Fruit fly (Drosophila melanogaster) whole organism, wandering third instar larva: Measurements from ENCODE around the gene Oatp74D.
A peak's percentile ranks its signal among the peaks of the same experiment; 100 is the strongest.

Experiments
- CG9705 ChIP-seq: fragments of 200-800 bp; sonication (Bioruptor generic); optimal IDR thresholded peaks from 2 replicates; lab custom pipeline; 2018; ENCODE audit warnings: missing biosample characterization, mild to moderate bottlenecking, missing genetic modification characterization
- CrebA ChIP-seq: fragments of 200-800 bp; sonication (Bioruptor generic); optimal IDR thresholded peaks from 2 replicates; lab custom pipeline; 2016; ENCODE audit warnings: missing biosample characterization, mild to moderate bottlenecking, missing genetic modification characterization, borderline replicate concordance
- Dfd ChIP-seq: fragments of >200 bp; optimal IDR thresholded peaks from 2 replicates; lab custom pipeline; 2017; ENCODE audit warnings: missing biosample characterization, missing genetic modification characterization
- Dif ChIP-seq: fragments of 200-275, 200-300 bp; sonication (Bioruptor generic); optimal IDR thresholded peaks from 2 replicates; lab custom pipeline; 2018; ENCODE audit warnings: missing biosample characterization, missing genetic modification characterization; ENCODE audit not compliant: partially characterized antibody
- GATAd ChIP-seq: sonication (Bioruptor generic); optimal IDR thresholded peaks from 2 replicates; lab custom pipeline; 2016; ENCODE audit warnings: missing biosample characterization, missing genetic modification characterization
- HLH106 ChIP-seq: fragments of 200-800 bp; optimal IDR thresholded peaks from 3 replicates; lab custom pipeline; 2019; ENCODE audit warnings: missing biosample characterization, mild to moderate bottlenecking, missing genetic modification characterization, moderate library complexity
- Hnf4 ChIP-seq: fragments of 200-800 bp; sonication (Bioruptor generic); optimal IDR thresholded peaks from 2 replicates; lab custom pipeline; 2016; ENCODE audit warnings: missing biosample characterization, mild to moderate bottlenecking, missing genetic modification characterization
- Hr78 ChIP-seq: fragments of >200 bp; optimal IDR thresholded peaks from 2 replicates; lab custom pipeline; 2017; ENCODE audit warnings: missing biosample characterization, missing genetic modification characterization
- Hr83 ChIP-seq: fragments of 200-300 bp; sonication (Bioruptor generic); optimal IDR thresholded peaks from 2 replicates; lab custom pipeline; 2016; ENCODE audit warnings: missing biosample characterization, mild to moderate bottlenecking, missing genetic modification characterization, moderate library complexity; ENCODE audit not compliant: poor library complexity, severe bottlenecking
- Jra ChIP-seq: sonication (Bioruptor generic); optimal IDR thresholded peaks from 2 replicates; lab custom pipeline; 2016; ENCODE audit warnings: missing biosample characterization, missing genetic modification characterization
- Myc ChIP-seq: fragments of >200 bp; optimal IDR thresholded peaks from 2 replicates; lab custom pipeline; 2017
- OdsH ChIP-seq: fragments of 200-800 bp; sonication (Bioruptor generic); optimal IDR thresholded peaks from 2 replicates; lab custom pipeline; 2016; ENCODE audit warnings: missing biosample characterization, mild to moderate bottlenecking, missing genetic modification characterization
- Rel ChIP-seq, 2 experiments: fragments of 200-800 bp; sonication (Bioruptor generic) in 1 of 2; optimal IDR thresholded peaks; 2 replicates in 1 of 2; 3 replicates in 1 of 2; lab custom pipeline; 2016 to 2019; ENCODE audit warnings: mild to moderate bottlenecking in 2 of 2, missing biosample characterization in 2 of 2, missing genetic modification characterization in 2 of 2, moderate library complexity in 1 of 2
- Sp1 ChIP-seq: fragments of 200-800 bp; sonication (Bioruptor generic); optimal IDR thresholded peaks from 3 replicates; lab custom pipeline; 2019; ENCODE audit warnings: missing biosample characterization, mild to moderate bottlenecking, missing genetic modification characterization, moderate library complexity
- Vsx2 ChIP-seq: fragments of 200-300, 225-300 bp; sonication (Bioruptor generic); optimal IDR thresholded peaks from 2 replicates; lab custom pipeline; 2018; ENCODE audit warnings: missing biosample characterization, missing genetic modification characterization; ENCODE audit not compliant: partially characterized antibody
- br ChIP-seq: fragments of 200-800 bp; sonication (Bioruptor generic); optimal IDR thresholded peaks from 2 replicates; lab custom pipeline; 2016; ENCODE audit warnings: missing biosample characterization, missing genetic modification characterization
- brk ChIP-seq: fragments of 200-800 bp; sonication (Bioruptor generic); optimal IDR thresholded peaks from 2 replicates; lab custom pipeline; 2016; ENCODE audit warnings: missing biosample characterization, mild to moderate bottlenecking, missing genetic modification characterization
- dl ChIP-seq, 2 experiments: fragments of 175-275, 200-275 bp in 1 of 2; fragments of 200-275 bp in 1 of 2; sonication (Bioruptor generic); optimal IDR thresholded peaks; lab custom pipeline; 2018; ENCODE audit warnings: mild to moderate bottlenecking in 2 of 2, missing biosample characterization in 2 of 2, missing genetic modification characterization in 2 of 2, moderate library complexity in 2 of 2; ENCODE audit not compliant: partially characterized antibody in 2 of 2, insufficient read depth in 1 of 2
- dsf ChIP-seq: sonication (Bioruptor generic); optimal IDR thresholded peaks from 2 replicates; lab custom pipeline; 2016; ENCODE audit warnings: missing biosample characterization, missing genetic modification characterization, borderline replicate concordance
- ey ChIP-seq: fragments of 200-800 bp; sonication (Bioruptor generic); optimal IDR thresholded peaks from 2 replicates; lab custom pipeline; 2016; ENCODE audit warnings: missing biosample characterization, missing genetic modification characterization
- foxo ChIP-seq, 2 experiments: fragments of 200-800 bp; sonication (Bioruptor generic); optimal IDR thresholded peaks; 2 replicates in 1 of 2; 3 replicates in 1 of 2; lab custom pipeline; 2016 to 2017; ENCODE audit warnings: missing biosample characterization in 2 of 2, missing genetic modification characterization in 2 of 2
- fru ChIP-seq: fragments of 200-800 bp; sonication (Bioruptor generic); optimal IDR thresholded peaks from 3 replicates; lab custom pipeline; 2016; ENCODE audit warnings: missing biosample characterization, mild to moderate bottlenecking, missing genetic modification characterization
- h ChIP-seq: fragments of 200-800 bp; sonication (Bioruptor generic); optimal IDR thresholded peaks from 3 replicates; lab custom pipeline; 2016; ENCODE audit warnings: missing biosample characterization, mild to moderate bottlenecking, missing genetic modification characterization
- lola ChIP-seq: fragments of >200 bp; optimal IDR thresholded peaks from 2 replicates; lab custom pipeline; 2017; ENCODE audit warnings: missing biosample characterization, missing genetic modification characterization
- pan ChIP-seq: fragments of >200 bp; optimal IDR thresholded peaks from 2 replicates; lab custom pipeline; 2017
- psq ChIP-seq: fragments of 200-800 bp; sonication (Bioruptor generic); optimal IDR thresholded peaks from 3 replicates; lab custom pipeline; 2017; ENCODE audit warnings: missing biosample characterization, mild to moderate bottlenecking, missing genetic modification characterization, moderate library complexity
- rgr ChIP-seq: fragments of 200-800 bp; sonication (Bioruptor generic); optimal IDR thresholded peaks from 3 replicates; lab custom pipeline; 2016; ENCODE audit warnings: missing biosample characterization, mild to moderate bottlenecking, missing genetic modification characterization
- sage ChIP-seq: fragments of 200-800 bp; sonication (Bioruptor generic); optimal IDR thresholded peaks from 2 replicates; lab custom pipeline; 2016; ENCODE audit warnings: missing biosample characterization, mild to moderate bottlenecking, missing genetic modification characterization
- sv ChIP-seq: fragments of 200-800 bp; sonication (Bioruptor generic); optimal IDR thresholded peaks from 3 replicates; lab custom pipeline; 2016; ENCODE audit warnings: missing biosample characterization, missing genetic modification characterization
- tai ChIP-seq: sonication (Bioruptor generic); optimal IDR thresholded peaks from 2 replicates; lab custom pipeline; 2016; ENCODE audit warnings: missing biosample characterization, missing genetic modification characterization
- usp ChIP-seq: fragments of >200 bp; optimal IDR thresholded peaks from 2 replicates; lab custom pipeline; 2017; ENCODE audit warnings: missing biosample characterization, missing genetic modification characterization
- woc ChIP-seq: sonication (Bioruptor generic); optimal IDR thresholded peaks from 2 replicates; lab custom pipeline; 2016; ENCODE audit warnings: missing biosample characterization, mild to moderate bottlenecking, missing genetic modification characterization

Gene Oatp74D

dm6 chr3L:17473889-17474288, 13.0 kb upstream of the Oatp74D start:
- TF ChIP-seq CrebA (GFP tag; lab: Kevin White, UChicago): no peak
- no peak for TF ChIP-seq foxo (GFP tag; optimal IDR thresholded peaks at IDR 0.05; lab: Kevin White, UChicago)
- TF ChIP-seq Vsx2 (GFP tag; lab: Kevin White, UChicago): no peak
- TF ChIP-seq h (GFP tag; lab: Kevin White, UChicago): no peak
- TF ChIP-seq GATAd: no peak
- TF ChIP-seq br (GFP tag; lab: Kevin White, UChicago): no peak
- no peak for TF ChIP-seq Sp1 (GFP tag; lab: Kevin White, UChicago)
- TF ChIP-seq tai (GFP tag; lab: Kevin White, UChicago): no peak
- TF ChIP-seq pan (lab: Kevin White, UChicago): no peak
- TF ChIP-seq dsf: no peak
- no peak for TF ChIP-seq Hnf4 (GFP tag; lab: Kevin White, UChicago)

DNA sequence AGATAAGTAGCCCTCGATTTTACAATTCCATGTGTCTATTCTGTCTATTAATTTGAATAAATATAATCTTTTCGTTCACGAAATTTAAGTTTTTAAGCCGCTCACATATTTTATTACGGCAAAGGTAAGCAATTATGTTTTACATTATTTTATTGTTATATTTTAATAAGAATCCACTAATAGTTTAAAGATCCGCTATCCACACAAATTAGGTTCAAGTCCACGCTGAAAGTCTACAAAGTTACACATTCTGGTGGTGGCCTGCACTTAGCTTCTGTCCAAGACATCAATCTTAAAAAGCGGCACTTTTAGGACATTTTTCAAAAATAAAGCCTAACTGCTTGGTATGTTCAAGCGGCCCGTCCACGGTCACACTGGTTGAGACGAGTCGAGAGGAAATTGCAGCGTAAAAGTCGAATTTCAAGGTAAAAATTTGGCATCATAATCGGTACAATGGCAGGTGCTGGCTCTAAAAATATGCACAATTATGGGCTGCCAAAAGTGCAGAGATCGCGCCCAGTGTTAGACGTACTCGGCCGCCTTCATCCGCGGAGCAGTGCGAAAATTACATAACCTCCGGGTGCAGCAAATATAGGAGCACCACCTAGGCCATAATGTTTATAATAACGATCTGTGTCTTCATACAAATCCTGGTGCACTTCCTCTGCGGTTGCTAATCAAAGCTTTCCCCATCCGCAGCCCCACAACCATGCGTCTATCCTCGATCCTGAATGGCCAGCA, 12.0 kb upstream of the Oatp74D start, which contains the start of the genes UQCR-Q and CG46525:
TSS of gene UQCR-Q (plus strand) at position 51 of the 741 bp plus-strand sequence.
TSS of gene CG46525 (plus strand) at position 510 of the 741 bp plus-strand sequence.
- TF ChIP-seq brk (GFP tag; lab: Kevin White, UChicago) (peak; percentile 13), Rel (GFP tag; optimal IDR thresholded peaks at IDR 0.05; lab: Kevin White, UChicago) (no peak), Rel (tag; optimal IDR thresholded peaks at IDR 0.05; lab: Kevin White, UChicago) (peak; percentile 27), h (GFP tag; lab: Kevin White, UChicago) (peak; percentile 12), Hr78 (GFP tag; lab: Kevin White, UChicago) (no peak), Dif (peak; percentile 4), Myc (lab: Kevin White, UChicago) (peak; percentile 50), CG9705 (GFP tag; lab: Kevin White, UChicago) (no peak)
- TF ChIP-seq, all 38 proteins: peak for 5

- no peak for TF ChIP-seq woc (GFP tag; lab: Kevin White, UChicago)
- TF ChIP-seq pan (lab: Kevin White, UChicago): no peak
- TF ChIP-seq sv: no peak
- peak; percentile 68 for TF ChIP-seq Jra (GFP tag; lab: Kevin White, UChicago)
- TF ChIP-seq Hnf4 (GFP tag; lab: Kevin White, UChicago): peak; percentile 59
- no peak for TF ChIP-seq dl (GFP tag; optimal IDR thresholded peaks at IDR 0.05; lab: Kevin White, UChicago; ENCODE audit: insufficient read depth in 1 of 2, partially characterized antibody in 2 of 2)
- peak; percentile 19 for TF ChIP-seq Sp1 (GFP tag; lab: Kevin White, UChicago)
- peak; percentile 72 for TF ChIP-seq brk (GFP tag; lab: Kevin White, UChicago)
- peak; percentile 4 for TF ChIP-seq ey (GFP tag; lab: Kevin White, UChicago)
- peak; percentile 30 for TF ChIP-seq OdsH (GFP tag; lab: Kevin White, UChicago)
- TF ChIP-seq lola (GFP tag; lab: Kevin White, UChicago): no peak
- no peak for TF ChIP-seq Rel (GFP tag; optimal IDR thresholded peaks at IDR 0.05; lab: Kevin White, UChicago)
- TF ChIP-seq Rel (tag; optimal IDR thresholded peaks at IDR 0.05; lab: Kevin White, UChicago): peak; percentile 7
- peak; percentile 13 for TF ChIP-seq Hr83
- TF ChIP-seq h (GFP tag; lab: Kevin White, UChicago): peak; percentile 62
- peak; percentile 64 for TF ChIP-seq tai (GFP tag; lab: Kevin White, UChicago)
- TF ChIP-seq sage: peak; percentile 50
- peak; percentile 24 for TF ChIP-seq fru (GFP tag; lab: Kevin White, UChicago)
- peak; percentile 11 for TF ChIP-seq Myc (lab: Kevin White, UChicago)
- peak; percentile 14 for TF ChIP-seq br (GFP tag; lab: Kevin White, UChicago)
- TF ChIP-seq Dif: no peak
- TF ChIP-seq usp (GFP tag; lab: Kevin White, UChicago): no peak
- TF ChIP-seq psq (GFP tag; lab: Kevin White, UChicago): peak; percentile 29
- no peak for TF ChIP-seq Dfd (GFP tag; lab: Kevin White, UChicago)
- peak in 1 of 2 experiments; percentile 52 for TF ChIP-seq foxo (GFP tag; optimal IDR thresholded peaks at IDR 0.05; lab: Kevin White, UChicago)
- no peak for TF ChIP-seq Hr78 (GFP tag; lab: Kevin White, UChicago)
- peak; percentile 67 for TF ChIP-seq dsf
- peak; percentile 37 for TF ChIP-seq rgr
- TF ChIP-seq HLH106 (tag; lab: Kevin White, UChicago): peak; percentile 40
Measured at dm6 chr3L:17475979-17476393, 10.9 kb upstream of the Oatp74D start, which contains the start of gene CG34250. TSS of gene CG34250 (plus strand) at chr3L:17476222.
